Worm (Caenorhabditis elegans) whole organism, midembryonic: ENCODE data around the gene grd-3.
"Not testable (repeated sequence)": the region's sequence is repeated elsewhere in the genome, so short reads cannot be mapped to it uniquely, and the experiment has no call there.

Experiments
- T22C8.4 ChIP-seq: fragments of 200-800 bp; sonication (Bioruptor generic); IDR thresholded peaks from 2 replicates; pipeline ENCODE4 v1.3.6; 2022; ENCODE audit warnings: missing genetic modification characterization, missing compliant biosample characterization
- cog-1 ChIP-seq: sonication (generic microtip); optimal IDR thresholded peaks from 2 replicates; lab custom pipeline; 2016; ENCODE audit warnings: missing genetic modification characterization, missing compliant biosample characterization
- flt-1 ChIP-seq: fragments of 200-800 bp; sonication (Bioruptor generic); IDR thresholded peaks from 2 replicates; pipeline ENCODE4 v1.3.6; 2022; ENCODE audit warnings: missing genetic modification characterization, missing compliant biosample characterization
- klf-2 ChIP-seq: fragments of 200-800 bp; sonication (Bioruptor generic); conservative IDR thresholded peaks from 2 replicates; pipeline ENCODE4 v1.3.6; 2022; ENCODE audit warnings: missing genetic modification reagents, missing genetic modification characterization, missing compliant biosample characterization
- med-1 ChIP-seq: sonication (generic microtip); optimal IDR thresholded peaks from 2 replicates; lab custom pipeline; 2017; ENCODE audit warnings: missing genetic modification characterization, mild to moderate bottlenecking, missing compliant biosample characterization, antibody characterized with exemption, missing genetic modification reagents; ENCODE audit not compliant: insufficient read depth
- ref-1 ChIP-seq: fragments of 200-800 bp; sonication (Bioruptor generic); conservative IDR thresholded peaks from 2 replicates; pipeline ENCODE4 v1.3.6; 2022; ENCODE audit warnings: missing genetic modification reagents, missing genetic modification characterization, missing compliant biosample characterization
- ztf-23 ChIP-seq: fragments of 200-800 bp; sonication (Bioruptor generic); IDR thresholded peaks from 2 replicates; pipeline ENCODE4 v1.3.6; 2022; ENCODE audit warnings: missing genetic modification reagents, missing genetic modification characterization, missing compliant biosample characterization
- ztf-29 ChIP-seq: fragments of 200-800 bp; sonication (Bioruptor generic); IDR thresholded peaks from 2 replicates; pipeline ENCODE4 v1.3.6; 2022; ENCODE audit warnings: missing genetic modification reagents, missing genetic modification characterization, missing compliant biosample characterization

DNA sequence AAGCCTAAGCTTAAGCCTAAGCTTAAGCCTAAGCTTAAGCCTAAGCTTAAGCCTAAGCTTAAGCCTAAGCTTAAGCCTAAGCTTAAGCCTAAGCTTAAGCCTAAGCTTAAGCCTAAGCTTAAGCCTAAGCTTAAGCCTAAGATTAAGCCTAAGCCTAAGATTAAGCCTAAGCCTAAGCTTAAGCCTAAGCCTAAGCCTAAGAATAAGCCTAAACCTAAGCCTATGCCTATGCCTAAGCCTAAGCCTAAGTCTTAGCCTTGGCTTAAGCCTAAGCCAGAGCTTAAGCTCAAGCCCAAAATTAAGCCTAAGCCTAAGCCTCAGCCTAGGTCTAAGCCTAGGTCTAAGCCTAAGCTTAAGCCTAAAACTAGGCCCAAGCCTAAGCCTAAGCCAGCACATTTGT, 16.0 kb downstream of the grd-3 start:
- not testable (repeated sequence) for TF ChIP-seq flt-1 (GFP tag; lab: Robert Waterston, UW); med-1 (GFP tag; lab: Kevin White, UChicago); ref-1; klf-2 (GFP tag; lab: Robert Waterston, UW); cog-1 (tag; lab: Kevin White, UChicago); ztf-23 (GFP tag; lab: Robert Waterston, UW); T22C8.4 (GFP tag; lab: Robert Waterston, UW)
- peak; percentile 75; the same call in 1 of the 2 replicates for TF ChIP-seq ztf-29 (GFP tag; lab: Robert Waterston, UW)
